Worm (Caenorhabditis elegans) whole organism, L3 larva: ENCODE results near the gene gei-14.

Experiments used
- R02D3.7 ChIP-seq: fragments of 150-350 bp; optimal IDR thresholded peaks from 2 replicates; lab custom pipeline; 2014; ENCODE audit warnings: missing biosample characterization, missing genetic modification characterization
- ZK546.5 ChIP-seq: sonication (generic microtip); optimal IDR thresholded peaks from 2 replicates; lab custom pipeline; 2017; ENCODE audit warnings: missing biosample characterization, missing genetic modification characterization
- ama-1 ChIP-seq: fragments of 150-350 bp; optimal IDR thresholded peaks from 2 replicates; lab custom pipeline; 2018
- ceh-16 ChIP-seq: sonication (generic microtip); optimal IDR thresholded peaks from 2 replicates; lab custom pipeline; 2017; ENCODE audit warnings: missing biosample characterization, missing genetic modification characterization
- ceh-28 ChIP-seq: fragments of 150-350 bp; optimal IDR thresholded peaks from 2 replicates; lab custom pipeline; 2014; ENCODE audit warnings: missing biosample characterization, missing genetic modification reagents, missing genetic modification characterization
- egl-27 ChIP-seq: sonication (generic microtip); optimal IDR thresholded peaks from 4 replicates; lab custom pipeline; 2017; ENCODE audit warnings: missing biosample characterization, missing genetic modification reagents, missing genetic modification characterization
- elt-2 ChIP-seq: sonication (generic microtip); optimal IDR thresholded peaks from 2 replicates; lab custom pipeline; 2016; ENCODE audit warnings: missing genetic modification reagents, mild to moderate bottlenecking, missing genetic modification characterization, missing compliant biosample characterization
- elt-3 ChIP-seq, 3 experiments: fragments of 150-350 bp in 1 of 3; sonication (generic microtip) in 2 of 3; optimal IDR thresholded peaks; 2 replicates in 2 of 3; 4 replicates in 1 of 3; lab custom pipeline; 2014 to 2017; ENCODE audit warnings: missing biosample characterization in 3 of 3, missing genetic modification characterization in 3 of 3
- eor-1 ChIP-seq, 2 experiments: fragments of 150-350 bp; optimal IDR thresholded peaks; 2 replicates each; lab custom pipeline; 2014 to 2018; ENCODE audit warnings: missing biosample characterization in 2 of 2, missing genetic modification characterization in 2 of 2
- fkh-2 ChIP-seq: fragments of 150-350 bp; optimal IDR thresholded peaks from 2 replicates; lab custom pipeline; 2014; ENCODE audit warnings: missing biosample characterization, missing genetic modification reagents, missing genetic modification characterization
- hmg-11 ChIP-seq: sonication (generic microtip); optimal IDR thresholded peaks from 2 replicates; lab custom pipeline; 2016; ENCODE audit warnings: missing genetic modification characterization, missing compliant biosample characterization
- jun-1 ChIP-seq: fragments of 150-350 bp; optimal IDR thresholded peaks from 2 replicates; lab custom pipeline; 2014; ENCODE audit warnings: missing biosample characterization, missing genetic modification reagents, missing genetic modification characterization
- lin-15B ChIP-seq: fragments of 150-350 bp; optimal IDR thresholded peaks from 2 replicates; lab custom pipeline; 2014; ENCODE audit warnings: missing biosample characterization, missing genetic modification characterization
- lin-39 ChIP-seq: fragments of 150-350 bp; optimal IDR thresholded peaks from 2 replicates; lab custom pipeline; 2018; ENCODE audit warnings: missing biosample characterization, missing genetic modification reagents, missing genetic modification characterization
- mml-1 ChIP-seq: fragments of 150-350 bp; sonication (generic microtip); optimal IDR thresholded peaks from 3 replicates; lab custom pipeline; 2014; ENCODE audit warnings: missing biosample characterization, missing genetic modification characterization
- nfya-1 ChIP-seq: sonication (generic microtip); optimal IDR thresholded peaks from 2 replicates; lab custom pipeline; 2017; ENCODE audit warnings: missing genetic modification characterization, mild to moderate bottlenecking, missing compliant biosample characterization, antibody characterized with exemption, moderate library complexity; ENCODE audit not compliant: insufficient read depth
- nhr-11 ChIP-seq: fragments of 150-350 bp; optimal IDR thresholded peaks from 2 replicates; lab custom pipeline; 2014; ENCODE audit warnings: missing biosample characterization, missing genetic modification characterization
- nhr-23 ChIP-seq: fragments of 150-350 bp; optimal IDR thresholded peaks from 2 replicates; lab custom pipeline; 2014; ENCODE audit warnings: missing biosample characterization, missing genetic modification reagents, missing genetic modification characterization
- nhr-43 ChIP-seq: sonication (generic microtip); optimal IDR thresholded peaks from 2 replicates; lab custom pipeline; 2016; ENCODE audit warnings: mild to moderate bottlenecking, missing genetic modification characterization, missing compliant biosample characterization; ENCODE audit not compliant: poor library complexity, severe bottlenecking
- nhr-77 ChIP-seq: fragments of 150-350 bp; optimal IDR thresholded peaks from 2 replicates; lab custom pipeline; 2014; ENCODE audit warnings: missing biosample characterization, missing genetic modification characterization
- pha-4 ChIP-seq: fragments of 150-350 bp; optimal IDR thresholded peaks from 2 replicates; lab custom pipeline; 2014; ENCODE audit warnings: missing biosample characterization, missing genetic modification reagents, missing genetic modification characterization
- sea-2 ChIP-seq: fragments of 150-350 bp; sonication (generic microtip); optimal IDR thresholded peaks from 4 replicates; lab custom pipeline; 2014; ENCODE audit warnings: missing biosample characterization, missing genetic modification reagents, missing genetic modification characterization
- skn-1 ChIP-seq: fragments of 150-350 bp; optimal IDR thresholded peaks from 2 replicates; lab custom pipeline; 2014; ENCODE audit warnings: missing biosample characterization, missing genetic modification characterization
- snpc-4 ChIP-seq: fragments of 150-350 bp; optimal IDR thresholded peaks from 2 replicates; lab custom pipeline; 2014; ENCODE audit warnings: missing biosample characterization, missing genetic modification characterization
- tbx-2 ChIP-seq: sonication (generic microtip); optimal IDR thresholded peaks from 2 replicates; lab custom pipeline; 2016; ENCODE audit warnings: mild to moderate bottlenecking, missing genetic modification characterization, missing compliant biosample characterization
- unc-62 ChIP-seq: fragments of 150-350 bp; sonication (generic microtip); optimal IDR thresholded peaks from 4 replicates; lab custom pipeline; 2014; ENCODE audit warnings: missing biosample characterization, missing genetic modification reagents, missing genetic modification characterization
- zag-1 ChIP-seq: fragments of 150-350 bp; optimal IDR thresholded peaks from 2 replicates; lab custom pipeline; 2014; ENCODE audit warnings: missing biosample characterization, missing genetic modification characterization
- ztf-11 ChIP-seq: fragments of 150-350 bp; optimal IDR thresholded peaks from 2 replicates; lab custom pipeline; 2014; ENCODE audit warnings: missing biosample characterization, missing genetic modification characterization
- ztf-4 ChIP-seq: fragments of 150-350 bp; optimal IDR thresholded peaks from 2 replicates; lab custom pipeline; 2014; ENCODE audit warnings: missing biosample characterization, missing genetic modification characterization

Gene gei-14

DNA sequence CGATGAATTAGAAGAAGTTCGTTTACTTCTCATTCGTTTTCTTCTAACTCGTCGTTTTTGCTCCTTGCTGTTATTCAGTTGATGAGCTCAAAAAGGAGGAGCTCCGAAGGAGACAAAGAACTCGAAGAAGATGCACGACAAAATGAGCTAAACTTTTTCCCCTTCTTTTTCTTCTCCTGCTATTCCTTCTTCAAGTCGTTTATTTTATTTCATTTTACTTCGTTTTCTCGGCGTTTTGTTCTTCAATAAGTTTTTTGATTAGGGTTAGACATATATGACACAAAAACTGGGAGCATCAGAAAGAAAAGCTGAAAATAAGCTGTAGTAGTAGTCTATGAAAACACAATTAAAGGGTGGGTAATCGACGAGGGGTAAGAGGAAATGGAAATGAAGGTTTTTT is 36.0 kb upstream of the gei-14 start:
- no peak for TF ChIP-seq fkh-2 (tag; lab: Kevin White, UChicago)

DNA sequence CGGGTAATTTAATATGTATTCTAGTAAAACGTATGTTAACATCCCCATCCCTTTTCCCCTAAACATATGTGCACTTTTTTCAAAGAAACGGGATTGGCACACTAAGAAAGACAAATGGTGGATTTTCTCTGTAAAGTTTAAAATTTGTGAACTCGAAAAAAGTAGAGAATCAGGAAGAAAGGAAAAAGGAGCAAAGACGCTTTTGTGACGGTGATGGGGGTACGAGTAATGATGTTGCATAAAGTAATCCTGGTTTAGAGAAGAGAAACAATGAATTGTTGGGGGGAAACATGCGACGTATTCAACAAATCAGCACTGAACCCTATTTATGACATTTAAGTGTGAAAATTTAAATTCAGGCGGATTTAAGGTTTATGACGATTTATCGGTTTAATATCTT is 35.5 kb upstream of the gei-14 start:
- no peak for TF ChIP-seq ceh-28 (tag; lab: Kevin White, UChicago)
- no peak for TF ChIP-seq nhr-23 (tag; lab: Kevin White, UChicago)
- no peak for TF ChIP-seq zag-1
- no peak for TF ChIP-seq ama-1 (lab: Kevin White, UChicago)
- TF ChIP-seq ceh-16 (tag; lab: Kevin White, UChicago) = no peak
- no peak for TF ChIP-seq ztf-4 (tag; lab: Kevin White, UChicago)
- TF ChIP-seq snpc-4 = no peak
- no peak for TF ChIP-seq R02D3.7 (tag; lab: Kevin White, UChicago)
- TF ChIP-seq sea-2 = no peak
- no peak for TF ChIP-seq egl-27

DNA sequence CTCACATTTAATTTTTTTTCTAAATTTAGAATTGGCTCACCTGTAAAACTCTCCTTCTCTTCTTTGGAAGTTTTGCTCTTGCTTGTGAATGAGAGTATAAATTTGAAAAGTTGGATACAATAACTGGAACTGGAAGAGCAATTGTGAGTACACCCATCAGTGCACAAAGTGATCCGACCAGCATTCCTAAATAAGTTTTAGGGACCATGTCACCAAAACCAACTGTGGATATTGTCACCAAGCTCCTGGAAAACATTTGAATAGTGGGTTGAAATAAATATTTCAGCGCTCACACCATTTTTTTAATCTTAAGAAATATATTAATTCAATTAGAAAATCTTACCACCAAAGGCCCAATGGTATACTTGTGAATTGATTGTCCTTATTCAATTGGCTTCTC is 32.3 kb upstream of the gei-14 start:
- no peak for TF ChIP-seq lin-15B (tag; lab: Kevin White, UChicago)
- TF ChIP-seq mml-1 (tag; lab: Kevin White, UChicago) = no peak
- no peak for TF ChIP-seq tbx-2
- TF ChIP-seq ceh-28 (tag; lab: Kevin White, UChicago) = no peak
- TF ChIP-seq ceh-16 (tag; lab: Kevin White, UChicago) = no peak
- TF ChIP-seq sea-2 = no peak
- TF ChIP-seq R02D3.7 (tag; lab: Kevin White, UChicago) = no peak
- TF ChIP-seq jun-1 = no peak

DNA sequence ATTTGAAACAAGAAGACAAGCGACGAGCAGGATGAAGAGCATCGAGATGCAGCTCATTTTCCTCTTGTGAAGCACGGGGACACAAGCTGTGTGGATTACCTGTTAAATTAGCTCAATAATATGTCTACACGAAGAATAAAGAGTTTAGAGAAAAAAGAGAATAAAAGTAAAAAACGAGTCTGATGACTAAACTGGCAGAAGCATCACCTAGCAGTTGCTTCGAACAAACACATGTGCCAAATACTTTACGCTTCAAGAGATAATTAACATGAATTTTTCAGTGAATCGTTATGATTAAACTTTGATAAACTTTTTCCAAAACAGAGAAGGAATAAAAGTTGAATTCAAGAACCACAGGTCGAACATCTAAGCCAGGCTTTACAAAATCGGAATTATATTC is 19.3 kb upstream of the gei-14 start, which contains the start of gene nlp-55:
Gene nlp-55 (minus strand): TSS at position 101 of the 400 bp plus-strand sequence.
- no peak for TF ChIP-seq lin-39
- TF ChIP-seq lin-15B (tag; lab: Kevin White, UChicago) = no peak
- no peak for TF ChIP-seq ztf-11 (tag; lab: Kevin White, UChicago)
- no peak for TF ChIP-seq ZK546.5 (tag; lab: Kevin White, UChicago)

DNA sequence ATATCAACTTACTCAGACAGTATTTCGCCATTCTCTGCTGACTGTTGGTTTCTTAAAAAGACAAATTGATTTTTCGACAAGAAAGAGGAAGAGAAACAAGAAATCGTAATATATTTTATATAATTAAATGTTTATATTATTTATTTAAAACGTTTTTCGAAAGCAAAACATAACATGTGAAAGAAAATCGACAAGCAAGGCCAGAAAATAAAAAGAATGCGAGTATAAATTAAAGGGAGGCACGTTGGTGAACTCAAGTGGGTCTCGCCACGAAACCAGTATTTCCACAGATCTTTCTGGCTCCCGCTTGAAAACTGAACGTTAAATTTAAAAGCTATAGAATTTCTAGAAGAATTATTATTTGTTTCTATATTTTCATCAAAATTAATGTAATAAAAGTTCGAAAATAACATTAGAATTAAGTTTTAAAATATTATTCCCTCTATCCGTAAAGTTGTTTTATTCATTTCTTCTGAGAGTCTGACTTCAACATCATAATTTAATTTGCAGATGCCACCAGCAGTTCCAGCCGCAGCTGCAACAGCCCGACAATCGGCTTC is 7.2 kb upstream of the gei-14 start, which contains the start of the genes nst-1 and cct-4:
Gene nst-1 (minus strand): TSS at position 51 of the 560 bp plus-strand sequence.
Gene cct-4 (plus strand): TSS at position 510 of the 560 bp plus-strand sequence.
- TF ChIP-seq lin-15B (tag; lab: Kevin White, UChicago) (peak; percentile 50), elt-2 (tag; lab: Kevin White, UChicago) (peak; percentile 4), pha-4 (tag; lab: Kevin White, UChicago) (peak; percentile 58), hmg-11 (tag; lab: Kevin White, UChicago) (peak; percentile 14), lin-39 (no peak), nfya-1 (tag; lab: Kevin White, UChicago) (peak; percentile 58)

DNA sequence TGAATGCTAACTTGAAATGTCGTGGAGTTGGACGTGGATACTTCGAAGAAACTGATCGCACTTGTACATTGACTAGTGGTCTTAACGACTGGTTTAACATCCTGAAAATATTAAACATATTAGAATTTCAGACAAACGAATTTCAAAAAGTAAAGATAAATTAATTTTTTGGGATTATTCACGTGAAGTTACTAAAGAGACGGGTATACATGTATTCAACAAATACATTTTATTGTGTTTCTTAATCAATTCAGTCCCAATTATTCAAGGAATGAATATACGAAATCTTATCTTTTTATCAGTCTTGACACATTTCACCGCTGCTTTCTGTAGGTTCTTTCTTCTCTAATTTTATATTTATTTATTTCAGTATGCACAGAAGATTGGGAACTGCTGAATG is 2.4 kb upstream of the gei-14 start, which contains the start of the genes mrpl-10 and clec-142:
Gene mrpl-10 (minus strand): TSS at position 101 of the 400 bp plus-strand sequence.
Gene clec-142 (plus strand): TSS at position 264 of the 400 bp plus-strand sequence.
- TF ChIP-seq unc-62 (GFP tag; lab: Kevin White, UChicago) (no peak), egl-27 (no peak), ztf-4 (tag; lab: Kevin White, UChicago) (no peak), eor-1 (tag; optimal IDR thresholded peaks at IDR 0.05; lab: Kevin White, UChicago) (no peak)

DNA sequence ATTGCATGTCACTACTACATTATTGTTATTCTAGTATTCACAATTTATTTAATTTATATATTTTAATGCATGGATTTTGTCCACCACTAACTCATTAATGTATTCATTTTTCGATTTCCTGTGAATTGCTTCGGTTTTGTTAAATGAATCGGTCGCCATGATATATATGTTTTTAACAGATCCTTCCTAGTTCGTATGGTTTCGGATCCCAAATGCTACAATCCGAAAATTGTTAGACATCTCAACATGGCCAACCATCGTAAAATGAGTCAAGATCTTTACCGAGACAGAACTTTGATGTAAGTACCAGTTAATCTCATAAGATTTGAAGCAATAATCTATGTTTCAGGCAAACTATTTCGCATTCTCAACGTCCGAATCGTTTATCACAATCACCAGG is 3.0 kb downstream of the gei-14 start:
- TF ChIP-seq lin-15B (tag; lab: Kevin White, UChicago) (no peak), jun-1 (no peak), nhr-77 (tag; lab: Kevin White, UChicago) (no peak), ztf-4 (tag; lab: Kevin White, UChicago) (no peak), nhr-43 (tag; lab: Kevin White, UChicago) (no peak), skn-1 (tag; lab: Kevin White, UChicago) (no peak), elt-3 (tag; optimal IDR thresholded peaks at IDR 0.05; lab: Kevin White, UChicago) (no peak), hmg-11 (tag; lab: Kevin White, UChicago) (no peak), nhr-11 (tag; lab: Kevin White, UChicago) (no peak), lin-39 (no peak)
